Worm (Caenorhabditis elegans): ENCODE data around the gene R160.14.

Gene R160.14

ce11 chrX:4363200-4363599, 8.7 kb downstream of the R160.14 start, which contains the start of gene F14H12.17:
TSS of gene F14H12.17 (minus strand) at chrX:4363300.
- TF ChIP-seq dpl-1 (GFP tag; optimal IDR thresholded peaks at IDR 0.05) (no peak), unc-130 (tag; optimal IDR thresholded peaks at IDR 0.05) (no peak), ztf-11 (tag; optimal IDR thresholded peaks at IDR 0.05) (no peak), hlh-17 (GFP tag; optimal IDR thresholded peaks at IDR 0.05; ENCODE audit: borderline replicate concordance) (no peak), irx-1 (tag; optimal IDR thresholded peaks at IDR 0.05) (no peak), rnt-1 (tag; optimal IDR thresholded peaks at IDR 0.05) (no peak), lin-35 (GFP tag; optimal IDR thresholded peaks at IDR 0.05) (no peak)

- TF ChIP-seq lin-15B (tag; optimal IDR thresholded peaks at IDR 0.05), result no peak
- TF ChIP-seq fkh-4 (tag; optimal IDR thresholded peaks at IDR 0.05; ENCODE audit: borderline replicate concordance), result no peak
- TF ChIP-seq snpc-4 (tag; optimal IDR thresholded peaks at IDR 0.05), result no peak
- TF ChIP-seq dpl-1 (GFP tag; optimal IDR thresholded peaks at IDR 0.05), result no peak
- no peak for TF ChIP-seq ztf-11 (tag; optimal IDR thresholded peaks at IDR 0.05)
- TF ChIP-seq skn-1 (tag; optimal IDR thresholded peaks at IDR 0.05), result no peak
- no peak for TF ChIP-seq mef-2 (tag; optimal IDR thresholded peaks at IDR 0.05)
- no peak for TF ChIP-seq zip-4 (GFP tag; optimal IDR thresholded peaks at IDR 0.05)
- TF ChIP-seq nhr-76 (tag; optimal IDR thresholded peaks at IDR 0.05), result no peak
- TF ChIP-seq nhr-12 (tag; optimal IDR thresholded peaks at IDR 0.05), result no peak
- TF ChIP-seq egl-13 (tag; optimal IDR thresholded peaks at IDR 0.05), result no peak
- no peak for TF ChIP-seq unc-30 (tag; optimal IDR thresholded peaks at IDR 0.05)
Measured at ce11 chrX:4362522-4362921, 9.4 kb downstream of the R160.14 start, which contains the start of gene F14H12.7. TSS of gene F14H12.7 (minus strand) at chrX:4362622.

ce11 chrX:4359030-4359429, 12.9 kb downstream of the R160.14 start:
- no peak for TF ChIP-seq elt-3 (tag; optimal IDR thresholded peaks at IDR 0.05)
- no peak for TF ChIP-seq rnt-1 (tag; optimal IDR thresholded peaks at IDR 0.05)
- no peak for TF ChIP-seq ces-1 (GFP tag; optimal IDR thresholded peaks at IDR 0.05)
- no peak for TF ChIP-seq nhr-28 (tag; optimal IDR thresholded peaks at IDR 0.05)
- TF ChIP-seq vab-15 (tag; optimal IDR thresholded peaks at IDR 0.05), result no peak
- TF ChIP-seq grh-1 (GFP tag; IDR thresholded peaks at IDR 0.05), result no peak
- TF ChIP-seq hlh-17 (GFP tag; optimal IDR thresholded peaks at IDR 0.05; ENCODE audit: borderline replicate concordance), result no peak
- no peak for TF ChIP-seq swsn-7 (tag; optimal IDR thresholded peaks at IDR 0.05)
- no peak for TF ChIP-seq nhr-11 (tag; optimal IDR thresholded peaks at IDR 0.05)
- TF ChIP-seq nhr-12 (tag; optimal IDR thresholded peaks at IDR 0.05), result no peak
- no peak for TF ChIP-seq fkh-10 (GFP tag; optimal IDR thresholded peaks at IDR 0.05)
- TF ChIP-seq aly-2 (tag; optimal IDR thresholded peaks at IDR 0.05), result no peak
- no peak for TF ChIP-seq nhr-237 (tag; optimal IDR thresholded peaks at IDR 0.05)
- no peak for TF ChIP-seq hlh-4 (tag; optimal IDR thresholded peaks at IDR 0.05)
- no peak for TF ChIP-seq skn-1 (tag; optimal IDR thresholded peaks at IDR 0.05)

- no peak for TF ChIP-seq hlh-4 (tag; optimal IDR thresholded peaks at IDR 0.05)
- no peak for TF ChIP-seq dpl-1 (GFP tag; optimal IDR thresholded peaks at IDR 0.05)
Measured at ce11 chrX:4357467-4357866, 14.4 kb downstream of the R160.14 start, which contains the start of gene F14H12.6. TSS of gene F14H12.6 (minus strand) at chrX:4357567.

- TF ChIP-seq ceh-8 (GFP tag; optimal IDR thresholded peaks at IDR 0.05), result no peak
- TF ChIP-seq alr-1 (tag; optimal IDR thresholded peaks at IDR 0.05; ENCODE audit: borderline replicate concordance), result no peak
- TF ChIP-seq ets-5 (GFP tag; IDR thresholded peaks at IDR 0.05), result no peak
- no peak for TF ChIP-seq ceh-63 (GFP tag; optimal IDR thresholded peaks at IDR 0.05)
- no peak for TF ChIP-seq nhr-237 (tag; optimal IDR thresholded peaks at IDR 0.05)
- TF ChIP-seq tlp-1 (tag; optimal IDR thresholded peaks at IDR 0.05), result no peak
Measured at ce11 chrX:4353318-4353717, 18.6 kb downstream of the R160.14 start, which contains the start of gene col-165. TSS of gene col-165 (plus strand) at chrX:4353618.
